Worm (Caenorhabditis elegans): ENCODE data around the gene sqv-8.

DNA sequence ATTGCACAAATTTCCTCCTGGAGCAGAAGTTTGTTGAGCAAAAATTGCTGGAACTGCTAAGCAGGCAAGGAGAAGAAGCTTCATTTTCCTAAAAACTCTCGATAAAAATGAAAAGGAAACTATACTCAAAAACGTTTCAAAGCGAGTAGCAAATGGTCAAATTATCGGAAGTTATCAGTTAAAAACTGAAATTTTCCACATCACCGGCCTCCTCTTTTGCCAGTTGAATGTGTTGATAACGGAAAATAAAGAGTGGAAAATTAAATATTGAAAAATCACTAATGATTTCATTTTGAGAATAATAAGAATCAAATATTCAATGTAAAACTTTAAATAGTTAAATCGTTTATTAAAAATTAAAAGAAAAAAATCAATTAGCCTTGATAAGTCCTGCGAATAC is 12.1 kb downstream of the sqv-8 start, which contains the start of gene ZK1320.2:
- TF ChIP-seq flt-1 (GFP tag; IDR thresholded peaks at IDR 0.05) (no peak), klf-2 (GFP tag; conservative IDR thresholded peaks at IDR 0.05) (no peak), ref-1 (GFP tag; conservative IDR thresholded peaks at IDR 0.05) (no peak), T22C8.4 (GFP tag; IDR thresholded peaks at IDR 0.05) (no peak)
